Worm (Caenorhabditis elegans) whole organism, L4 larva: Measurements from ENCODE around the gene tir-1.
A peak's percentile ranks its signal among the peaks of the same experiment; 100 is the strongest.

Experiments
- D1046.2 ChIP-seq: fragments of 200-800 bp; sonication (Bioruptor generic); IDR thresholded peaks from 2 replicates; pipeline ENCODE4 v1.3.6; 2022; ENCODE audit warnings: missing genetic modification characterization, missing compliant biosample characterization
- F26F4.8 ChIP-seq: fragments of 200-800 bp; sonication (Bioruptor generic); conservative IDR thresholded peaks from 2 replicates; pipeline ENCODE4 v1.3.6; 2022; ENCODE audit warnings: missing genetic modification characterization, missing compliant biosample characterization
- F49E8.2 ChIP-seq: sonication (generic microtip); optimal IDR thresholded peaks from 2 replicates; lab custom pipeline; 2016; ENCODE audit warnings: missing compliant biosample characterization, mild to moderate bottlenecking, missing genetic modification characterization, borderline replicate concordance
- R02D3.7 ChIP-seq: fragments of 150-350 bp; sonication (generic microtip); optimal IDR thresholded peaks from 3 replicates; lab custom pipeline; 2014; ENCODE audit warnings: missing biosample characterization, missing genetic modification characterization
- Y105C5A.15 ChIP-seq: fragments of 200-800 bp; sonication (Bioruptor generic); IDR thresholded peaks from 2 replicates; pipeline ENCODE4 v1.3.6; 2022; ENCODE audit warnings: missing genetic modification characterization, missing compliant biosample characterization
- Y75B8A.6 ChIP-seq: fragments of 200-800 bp; sonication (Bioruptor generic); IDR thresholded peaks from 2 replicates; pipeline ENCODE4 v1.3.6; 2022; ENCODE audit warnings: missing genetic modification reagents, missing genetic modification characterization, missing compliant biosample characterization
- ZK337.2 ChIP-seq: fragments of 200-800 bp; sonication (Bioruptor generic); IDR thresholded peaks from 2 replicates; pipeline ENCODE4 v1.3.6; 2022; ENCODE audit warnings: missing genetic modification reagents, missing genetic modification characterization, missing compliant biosample characterization
- ZK546.5 ChIP-seq, 2 experiments: sonication (generic microtip); optimal IDR thresholded peaks; 2 replicates each; lab custom pipeline; 2017; ENCODE audit warnings: missing biosample characterization in 2 of 2, missing genetic modification characterization in 2 of 2
- aha-1 ChIP-seq: fragments of 150-350 bp; peaks from one replicate; lab custom pipeline; 2014; ENCODE audit warnings: missing biosample characterization, missing genetic modification characterization
- ama-1 ChIP-seq: fragments of 150-350 bp; optimal IDR thresholded peaks from 2 replicates; lab custom pipeline; 2014; ENCODE audit warnings: inconsistent platforms, mixed read lengths
- arid-1 ChIP-seq: fragments of 200-800 bp; sonication (Bioruptor generic); conservative IDR thresholded peaks from 2 replicates; pipeline ENCODE4 v1.3.6; 2022; ENCODE audit warnings: missing genetic modification reagents, missing genetic modification characterization, missing compliant biosample characterization
- ceh-32 ChIP-seq: sonication (generic microtip); optimal IDR thresholded peaks from 2 replicates; lab custom pipeline; 2016; ENCODE audit warnings: mild to moderate bottlenecking, missing genetic modification characterization, missing compliant biosample characterization; ENCODE audit not compliant: poor library complexity
- ceh-82 ChIP-seq: sonication (generic microtip); optimal IDR thresholded peaks from 2 replicates; lab custom pipeline; 2017; ENCODE audit warnings: missing biosample characterization, missing genetic modification characterization
- ces-1 ChIP-seq: fragments of 150-350 bp; sonication (generic microtip); optimal IDR thresholded peaks from 4 replicates; lab custom pipeline; 2014; ENCODE audit warnings: missing biosample characterization, missing genetic modification reagents, missing genetic modification characterization
- ctbp-1 ChIP-seq: fragments of 200-800 bp; sonication (Bioruptor generic); IDR thresholded peaks from 2 replicates; pipeline ENCODE4 v1.3.6; 2022; ENCODE audit warnings: missing genetic modification reagents, missing genetic modification characterization, missing compliant biosample characterization
- daf-16 ChIP-seq, 3 experiments: sonication (generic microtip); optimal IDR thresholded peaks; 2 replicates each; lab custom pipeline; 2016 to 2017; ENCODE audit warnings: missing genetic modification characterization in 3 of 3, missing genetic modification reagents in 3 of 3, mild to moderate bottlenecking in 2 of 3, missing compliant biosample characterization in 2 of 3, missing biosample characterization in 1 of 3, moderate library complexity in 1 of 3
- daf-19 ChIP-seq: fragments of 200-800 bp; sonication (Bioruptor generic); conservative IDR thresholded peaks from 2 replicates; pipeline ENCODE4 v1.3.6; 2022; ENCODE audit warnings: missing genetic modification characterization, missing compliant biosample characterization
- dmd-6 ChIP-seq: fragments of 200-800 bp; sonication (Bioruptor generic); IDR thresholded peaks from 2 replicates; pipeline ENCODE4 v1.3.6; 2022; ENCODE audit warnings: missing genetic modification reagents, missing genetic modification characterization, missing compliant biosample characterization
- dve-1 ChIP-seq: sonication (generic microtip); optimal IDR thresholded peaks from 2 replicates; lab custom pipeline; 2017; ENCODE audit warnings: antibody characterized with exemption, mild to moderate bottlenecking, missing genetic modification characterization, missing compliant biosample characterization; ENCODE audit not compliant: insufficient read depth
- egl-27 ChIP-seq: sonication (generic microtip); optimal IDR thresholded peaks from 3 replicates; lab custom pipeline; 2017; ENCODE audit warnings: missing biosample characterization, missing genetic modification reagents, missing genetic modification characterization
- gei-8 ChIP-seq: fragments of 200-800 bp; sonication (Bioruptor generic); optimal IDR thresholded peaks from 2 replicates; lab custom pipeline; 2018; ENCODE audit warnings: mild to moderate bottlenecking, missing genetic modification characterization, missing compliant biosample characterization
- hif-1 ChIP-seq, 2 experiments: sonication (generic microtip); optimal IDR thresholded peaks; 2 replicates each; lab custom pipeline; 2016 to 2017; ENCODE audit warnings: missing compliant biosample characterization in 2 of 2, missing genetic modification characterization in 2 of 2, missing genetic modification reagents in 2 of 2, missing genotype in 2 of 2, mild to moderate bottlenecking in 1 of 2
- lim-7 ChIP-seq: fragments of 200-800 bp; sonication (Bioruptor generic); IDR thresholded peaks from 2 replicates; pipeline ENCODE4 v1.3.6; 2022; ENCODE audit warnings: missing genetic modification characterization, missing compliant biosample characterization
- lin-1 ChIP-seq: fragments of 200-800 bp; sonication (Bioruptor generic); IDR thresholded peaks from 2 replicates; pipeline ENCODE4 v1.3.6; 2022; ENCODE audit warnings: missing genetic modification reagents, missing genetic modification characterization, missing compliant biosample characterization
- lin-29 ChIP-seq: fragments of 200-800 bp; sonication (Bioruptor generic); IDR thresholded peaks from 2 replicates; pipeline ENCODE4 v1.3.6; 2022; ENCODE audit warnings: missing genetic modification reagents, missing genetic modification characterization, missing compliant biosample characterization
- lin-38 ChIP-seq: fragments of 200-800 bp; sonication (Bioruptor generic); IDR thresholded peaks from 2 replicates; pipeline ENCODE4 v1.3.6; 2022; ENCODE audit warnings: missing genetic modification reagents, missing genetic modification characterization, missing compliant biosample characterization
- lin-39 ChIP-seq: fragments of 150-350 bp; optimal IDR thresholded peaks from 2 replicates; lab custom pipeline; 2014; ENCODE audit warnings: missing biosample characterization, missing genetic modification reagents, missing genetic modification characterization
- lsy-2 ChIP-seq, 2 experiments: fragments of 150-350 bp in 1 of 2; sonication (generic microtip) in 1 of 2; optimal IDR thresholded peaks; 2 replicates each; lab custom pipeline; 2014 to 2017; ENCODE audit warnings: missing biosample characterization in 2 of 2, missing genetic modification characterization in 2 of 2
- mdt-29 ChIP-seq: fragments of 200-800 bp; sonication (Bioruptor generic); IDR thresholded peaks from 2 replicates; pipeline ENCODE4 v1.3.6; 2022; ENCODE audit warnings: missing genetic modification reagents, missing genetic modification characterization, missing compliant biosample characterization
- mep-1 ChIP-seq: fragments of 150-350 bp; sonication (generic microtip); optimal IDR thresholded peaks from 3 replicates; lab custom pipeline; 2014; ENCODE audit warnings: missing biosample characterization, missing genetic modification characterization
- nhr-111 ChIP-seq: fragments of 200-800 bp; sonication (Bioruptor generic); optimal IDR thresholded peaks from 2 replicates; lab custom pipeline; 2018; ENCODE audit warnings: mild to moderate bottlenecking, missing genetic modification characterization, missing compliant biosample characterization
- nhr-28 ChIP-seq: fragments of 150-350 bp; optimal IDR thresholded peaks from 2 replicates; lab custom pipeline; 2014; ENCODE audit warnings: missing biosample characterization, missing genetic modification characterization
- nhr-41 ChIP-seq: fragments of 200-800 bp; sonication (Bioruptor generic); IDR thresholded peaks from 2 replicates; pipeline ENCODE4 v1.3.6; 2022; ENCODE audit warnings: missing genetic modification reagents, missing genetic modification characterization, missing compliant biosample characterization
- nhr-6 ChIP-seq: fragments of 150-350 bp; optimal IDR thresholded peaks from 2 replicates; lab custom pipeline; 2014; ENCODE audit warnings: missing biosample characterization, missing genetic modification characterization
- nhr-77 ChIP-seq: fragments of 150-350 bp; optimal IDR thresholded peaks from 2 replicates; lab custom pipeline; 2014; ENCODE audit warnings: missing biosample characterization, missing genetic modification characterization
- pha-4 ChIP-seq, 2 experiments: fragments of 150-350 bp in 1 of 2; fragments of 200-800 bp in 1 of 2; sonication (Bioruptor generic) in 1 of 2; IDR thresholded peaks in 1 of 2; optimal IDR thresholded peaks in 1 of 2; 2 replicates each; pipeline versions ENCODE4 v1.3.6 to Lab custom; 2014 to 2022; ENCODE audit warnings: missing genetic modification characterization in 2 of 2, missing genetic modification reagents in 2 of 2, missing biosample characterization in 1 of 2, missing compliant biosample characterization in 1 of 2
- pqm-1 ChIP-seq: sonication (generic microtip); optimal IDR thresholded peaks from 2 replicates; lab custom pipeline; 2017; ENCODE audit warnings: missing biosample characterization, missing genetic modification characterization
- sdz-12 ChIP-seq: fragments of 200-800 bp; sonication (Bioruptor generic); optimal IDR thresholded peaks from 2 replicates; lab custom pipeline; 2018; ENCODE audit warnings: mild to moderate bottlenecking, missing genetic modification characterization, missing compliant biosample characterization
- snpc-1.2 ChIP-seq: fragments of 200-800 bp; sonication (Bioruptor generic); IDR thresholded peaks from 2 replicates; pipeline ENCODE4 v1.3.6; 2022; ENCODE audit warnings: missing genetic modification reagents, missing genetic modification characterization, missing compliant biosample characterization
- unc-130 ChIP-seq: sonication (generic microtip); optimal IDR thresholded peaks from 2 replicates; lab custom pipeline; 2016; ENCODE audit warnings: missing genetic modification reagents, missing genetic modification characterization, missing compliant biosample characterization
- unc-62 ChIP-seq, 3 experiments: fragments of 150-350 bp in 1 of 3; sonication (generic microtip); optimal IDR thresholded peaks in 2 of 3; peaks in 1 of 3; 1 replicate in 1 of 3; 2 replicates in 2 of 3; lab custom pipeline; 2014 to 2017; ENCODE audit warnings: missing biosample characterization in 3 of 3, missing genetic modification characterization in 3 of 3, missing genetic modification reagents in 3 of 3, missing genotype in 1 of 3
- zag-1 ChIP-seq: fragments of 150-350 bp; optimal IDR thresholded peaks from 2 replicates; lab custom pipeline; 2014; ENCODE audit warnings: missing biosample characterization, missing genetic modification characterization
- zip-2 ChIP-seq: fragments of 150-350 bp; optimal IDR thresholded peaks from 2 replicates; lab custom pipeline; 2014; ENCODE audit warnings: missing biosample characterization, missing genetic modification characterization
- ztf-11 ChIP-seq: fragments of 150-350 bp; optimal IDR thresholded peaks from 2 replicates; lab custom pipeline; 2014; ENCODE audit warnings: missing biosample characterization, missing genetic modification characterization

The tir-1 gene

DNA sequence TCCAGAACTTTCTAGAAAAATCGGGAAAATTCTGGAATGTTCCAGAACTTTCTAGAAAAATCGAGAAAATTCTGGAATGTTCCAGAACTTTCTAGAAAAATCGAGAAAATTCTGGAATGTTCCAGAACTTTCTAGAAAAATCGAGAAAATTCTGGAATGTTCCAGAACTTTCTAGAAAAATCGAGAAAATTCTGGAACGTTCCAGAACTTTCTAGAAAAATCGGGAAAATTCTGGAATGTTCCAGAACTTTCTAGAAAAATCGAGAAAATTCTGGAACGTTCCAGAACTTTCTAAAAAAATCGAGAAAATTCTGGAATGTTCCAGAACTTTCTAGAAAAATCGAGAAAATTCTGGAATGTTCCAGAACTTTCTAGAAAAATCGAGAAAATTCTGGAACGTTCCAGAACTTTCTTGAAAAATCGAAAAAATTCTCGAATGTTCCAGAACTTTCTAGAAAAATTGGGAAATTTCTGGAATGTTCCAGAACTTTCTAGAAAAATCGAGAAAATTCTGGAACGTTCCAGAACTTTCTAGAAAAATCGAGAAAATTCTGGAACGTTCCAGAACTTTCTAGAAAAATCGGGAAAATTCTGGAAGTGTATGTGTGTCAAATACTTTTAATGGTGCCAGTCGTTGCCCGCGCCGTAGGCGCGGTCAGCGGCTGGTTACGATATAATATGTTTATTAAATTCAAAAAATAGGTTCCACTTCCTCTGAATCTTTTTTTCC, 4.2 kb downstream of the tir-1 start (continued):
- TF ChIP-seq Y75B8A.6: peak; percentile 92; the same call in 1 of the 2 replicates

DNA sequence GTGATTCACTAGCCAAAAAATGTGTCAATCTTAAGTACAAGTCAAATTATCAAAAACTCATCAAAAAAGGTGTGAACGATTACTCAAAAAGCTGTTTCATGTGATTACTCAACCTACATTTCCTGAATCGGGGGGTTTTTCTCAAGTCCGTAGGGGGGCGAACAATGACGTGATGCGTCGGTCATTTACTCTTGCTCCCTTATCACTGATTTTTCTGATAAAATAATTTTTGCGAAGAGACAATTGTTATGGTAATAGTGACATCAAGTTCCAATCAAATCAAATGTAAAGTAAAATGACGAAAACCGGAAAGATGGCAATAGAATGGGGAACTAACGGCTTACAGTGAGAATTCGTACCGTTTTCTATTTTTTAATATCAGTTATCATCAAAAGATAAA, 7.5 kb downstream of the tir-1 start:
- TF ChIP-seq lin-1 (GFP tag; lab: Robert Waterston, UW) (no peak), sdz-12 (GFP tag; lab: Kevin White, UChicago) (no peak), zip-2 (tag; lab: Kevin White, UChicago) (no peak), daf-19 (GFP tag; lab: Robert Waterston, UW) (no peak), nhr-41 (no peak), nhr-6 (no peak), ces-1 (GFP tag; lab: Kevin White, UChicago) (no peak), zag-1 (tag; lab: Kevin White, UChicago) (no peak), R02D3.7 (tag; lab: Kevin White, UChicago) (no peak), dmd-6 (GFP tag; lab: Robert Waterston, UW) (peak; percentile 29; the same call in 1 of the 2 replicates), Y105C5A.15 (GFP tag; lab: Robert Waterston, UW) (no peak), F26F4.8 (GFP tag; lab: Robert Waterston, UW) (no peak), aha-1 (tag; lab: Kevin White, UChicago) (peak; percentile 69), nhr-28 (tag; lab: Kevin White, UChicago) (peak; percentile 62), nhr-77 (peak; percentile 36), ZK546.5 (tag; optimal IDR thresholded peaks at IDR 0.05; lab: Kevin White, UChicago) (no peak), ama-1 (lab: Kevin White, UChicago) (no peak), ceh-82 (tag; lab: Kevin White, UChicago) (no peak), daf-16 (GFP tag; optimal IDR thresholded peaks at IDR 0.05; lab: Kevin White, UChicago) (no peak), daf-16 (tag; optimal IDR thresholded peaks at IDR 0.05; lab: Kevin White, UChicago) (peak; percentile 22), F49E8.2 (no peak), lsy-2 (tag; optimal IDR thresholded peaks at IDR 0.05; lab: Kevin White, UChicago) (no peak), pqm-1 (peak; percentile 51), gei-8 (GFP tag; lab: Kevin White, UChicago) (no peak)

DNA sequence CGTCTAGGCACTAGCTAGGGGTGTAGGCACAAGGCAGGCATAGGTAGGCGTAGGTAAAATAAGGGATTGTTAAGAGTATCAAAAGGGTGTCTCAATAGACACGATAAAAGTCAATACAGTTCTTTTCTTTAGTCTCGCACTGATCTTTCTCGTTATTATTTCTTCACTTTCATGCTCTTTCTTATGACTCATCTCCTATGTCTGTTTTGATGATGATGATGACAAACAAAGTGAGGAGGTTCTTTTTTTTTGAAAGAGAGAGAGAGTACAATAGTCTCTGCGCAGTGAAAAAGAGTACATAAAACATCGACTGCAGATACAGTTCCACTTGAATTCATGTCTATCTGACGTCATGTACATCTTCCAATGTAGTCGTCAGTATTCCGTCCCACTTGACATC, 11.5 kb downstream of the tir-1 start:
- TF ChIP-seq lin-38 (GFP tag; lab: Robert Waterston, UW): no peak
- TF ChIP-seq arid-1: no peak
- TF ChIP-seq lim-7 (GFP tag; lab: Robert Waterston, UW): no peak
- TF ChIP-seq dve-1 (tag; lab: Kevin White, UChicago): peak; percentile 15
- no peak for TF ChIP-seq unc-62 (GFP tag; optimal IDR thresholded peaks at IDR 0.05 in 1 of 2; lab: Kevin White, UChicago)
- no peak for TF ChIP-seq unc-62 (tag; optimal IDR thresholded peaks at IDR 0.05; lab: Kevin White, UChicago)
- no peak for TF ChIP-seq ceh-32 (tag; lab: Kevin White, UChicago)
- TF ChIP-seq nhr-111: no peak
- peak; percentile 32 for TF ChIP-seq nhr-6
- TF ChIP-seq D1046.2 (GFP tag; lab: Robert Waterston, UW): no peak
- TF ChIP-seq pha-4 (GFP tag; IDR thresholded peaks at IDR 0.05; lab: Robert Waterston, UW): no peak
- TF ChIP-seq pha-4 (tag; optimal IDR thresholded peaks at IDR 0.05; lab: Kevin White, UChicago): peak; percentile 33
- no peak for TF ChIP-seq ctbp-1 (GFP tag; lab: Robert Waterston, UW)
- TF ChIP-seq mep-1: no peak
- no peak for TF ChIP-seq ZK337.2 (GFP tag; lab: Robert Waterston, UW)
- no peak for TF ChIP-seq snpc-1.2
- no peak for TF ChIP-seq hif-1 (tag; optimal IDR thresholded peaks at IDR 0.05; lab: Kevin White, UChicago)
- TF ChIP-seq ztf-11: no peak
- TF ChIP-seq mdt-29 (GFP tag; lab: Robert Waterston, UW): no peak
- no peak for TF ChIP-seq lin-29 (GFP tag; lab: Robert Waterston, UW)
- TF ChIP-seq lin-39: no peak
- peak; percentile 77 for TF ChIP-seq aha-1 (tag; lab: Kevin White, UChicago)
- TF ChIP-seq egl-27 (tag; lab: Kevin White, UChicago): no peak
- TF ChIP-seq unc-130 (GFP tag; lab: Kevin White, UChicago): no peak
- no peak for TF ChIP-seq ces-1 (GFP tag; lab: Kevin White, UChicago)
